Fruit fly (Drosophila melanogaster): ENCODE measurements around the gene PpD3.

The PpD3 gene

dm6 chr3R:9784341-9785062 lies 36.8 kb downstream of the PpD3 start, which contains the start of the genes MtnA and CG8500 (continued):
- TF ChIP-seq Med (GFP tag) (peak; percentile 81), ken (GFP tag; IDR thresholded peaks at IDR 0.05) (0 out of 3 replicates have a peak, but pooled peaks have one; percentile 31), CG34422 (GFP tag; IDR thresholded peaks at IDR 0.05) (peak; percentile 75; the same call in 2 of the 3 replicates), MBD-R2 (GFP tag; IDR thresholded peaks at IDR 0.05) (peak; percentile 55; the same call in 1 of the 2 replicates), gsb (GFP tag; IDR thresholded peaks at IDR 0.05) (no peak), CG14965 (GFP tag; optimal IDR thresholded peaks at IDR 0.05; ENCODE audit: borderline replicate concordance) (no peak), Hr78 (GFP tag; optimal IDR thresholded peaks at IDR 0.05) (no peak), az2 (GFP tag; optimal IDR thresholded peaks at IDR 0.05) (no peak), H2.0 (GFP tag; IDR thresholded peaks at IDR 0.05) (no peak), scrt (GFP tag; optimal IDR thresholded peaks at IDR 0.05) (no peak), Dp (GFP tag; optimal IDR thresholded peaks at IDR 0.05) (peak; percentile 64), lilli (GFP tag; optimal IDR thresholded peaks at IDR 0.05) (no peak), Ada2b (GFP tag; IDR thresholded peaks at IDR 0.05) (no peak), CG31441 (GFP tag; IDR thresholded peaks at IDR 0.05) (no peak), cwo (GFP tag; optimal IDR thresholded peaks at IDR 0.05) (no peak), sr (GFP tag; IDR thresholded peaks at IDR 0.05) (0 out of 3 replicates have a peak, but pooled peaks have one; percentile 7), dimm (GFP tag; IDR thresholded peaks at IDR 0.05) (no peak), Xbp1 (GFP tag; optimal IDR thresholded peaks at IDR 0.05) (no peak), Opbp (GFP tag; IDR thresholded peaks at IDR 0.05; ENCODE audit: partially characterized antibody) (0 out of 3 replicates have a peak, but pooled peaks have one; percentile 24), seq (GFP tag; IDR thresholded peaks at IDR 0.05) (peak; percentile 31; the same call in 1 of the 2 replicates), Hmx (GFP tag; optimal IDR thresholded peaks at IDR 0.05) (no peak), B-H2 (GFP tag; optimal IDR thresholded peaks at IDR 0.05) (peak; percentile 15), pnt (GFP tag; optimal IDR thresholded peaks at IDR 0.05) (no peak), Aef1 (GFP tag; IDR thresholded peaks at IDR 0.05) (no peak), CG3726 (GFP tag; IDR thresholded peaks at IDR 0.05) (no peak), CG6175 (GFP tag; IDR thresholded peaks at IDR 0.05) (peak; percentile 78; the same call in 2 of the 3 replicates), phol (tag; optimal IDR thresholded peaks at IDR 0.05) (no peak), sens-2 (GFP tag; IDR thresholded peaks at IDR 0.05) (no peak), sima (GFP tag; optimal IDR thresholded peaks at IDR 0.05) (no peak), pita (GFP tag; optimal IDR thresholded peaks at IDR 0.05) (peak; percentile 54), dpn (GFP tag; optimal IDR thresholded peaks at IDR 0.05) (no peak), CG8281 (tag; optimal IDR thresholded peaks at IDR 0.05) (no peak), CG7987 (GFP tag; optimal IDR thresholded peaks at IDR 0.05) (peak; percentile 30), emc (GFP tag; optimal IDR thresholded peaks at IDR 0.05) (no peak), pfk (GFP tag; optimal IDR thresholded peaks at IDR 0.05) (no peak), Mrtf (GFP tag; IDR thresholded peaks at IDR 0.05) (no peak), CG13775 (GFP tag; optimal IDR thresholded peaks at IDR 0.05) (no peak), nau (GFP tag; optimal IDR thresholded peaks at IDR 0.05) (no peak), CG10321 (GFP tag; IDR thresholded peaks at IDR 0.05) (no peak), unc-4 (GFP tag; IDR thresholded peaks at IDR 0.05; ENCODE audit: partially characterized antibody) (0 out of 2 replicates have a peak, but pooled peaks have one; percentile 28), CG17829 (tag; optimal IDR thresholded peaks at IDR 0.05) (no peak), TFAM (GFP tag; optimal IDR thresholded peaks at IDR 0.05) (no peak), dm (GFP tag; optimal IDR thresholded peaks at IDR 0.05) (peak; percentile 3), HLH4C (GFP tag; IDR thresholded peaks at IDR 0.05; ENCODE audit: partially characterized antibody) (0 out of 3 replicates have a peak, but pooled peaks have one; percentile 24), CG17385 (GFP tag; optimal IDR thresholded peaks at IDR 0.05) (no peak), CG15696 (tag; optimal IDR thresholded peaks at IDR 0.05) (no peak), Deaf1 (tag; optimal IDR thresholded peaks at IDR 0.05) (no peak), stc (GFP tag; IDR thresholded peaks at IDR 0.05) (0 out of 2 replicates have a peak, but pooled peaks have one; percentile 16), CG34376 (GFP tag; optimal IDR thresholded peaks at IDR 0.05) (peak; percentile 14)

All from whole organism, embryonic.